Fruit fly (Drosophila melanogaster): ENCODE data around the gene CG11585.
A peak's percentile ranks its signal among the peaks of the same experiment; 100 is the strongest.

The CG11585 gene

DNA sequence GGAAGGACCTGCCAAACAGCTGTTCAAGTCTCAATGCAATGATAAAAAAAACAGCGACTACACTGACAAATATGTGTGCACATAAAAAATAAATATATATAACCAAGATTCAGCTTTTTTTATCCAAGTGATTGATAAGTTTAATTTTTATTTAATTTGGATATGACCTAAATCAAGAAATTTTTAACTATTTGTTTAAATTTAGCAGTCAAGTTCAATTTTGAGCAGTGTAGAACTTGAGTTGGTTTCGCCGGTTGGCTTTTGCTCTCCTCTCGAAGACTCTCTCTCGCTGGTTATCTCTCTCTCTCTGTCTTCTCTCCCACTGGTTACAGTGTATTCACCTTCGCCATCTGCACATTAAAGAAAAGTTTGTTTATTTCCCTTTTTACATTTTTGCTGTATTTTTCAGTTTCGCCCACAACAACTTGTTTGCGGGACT lies 28.7 kb downstream of the CG11585 start (continued):
- no peak for TF ChIP-seq hbn (GFP tag; IDR thresholded peaks at IDR 0.05; ENCODE audit: partially characterized antibody)
- peak; percentile 81 for TF ChIP-seq HHEX (GFP tag; optimal IDR thresholded peaks at IDR 0.05)
- peak; percentile 92 for TF ChIP-seq CG2712 (tag; optimal IDR thresholded peaks at IDR 0.05)
- no peak for TF ChIP-seq HLHmδ (GFP tag; optimal IDR thresholded peaks at IDR 0.05)
- peak; percentile 81 for TF ChIP-seq CG12104 (GFP tag; optimal IDR thresholded peaks at IDR 0.05)
- peak; percentile 61 for TF ChIP-seq E2f2 (GFP tag; IDR thresholded peaks at IDR 0.05)
- peak; percentile 72 for TF ChIP-seq CG16815 (GFP tag; optimal IDR thresholded peaks at IDR 0.05)
- TF ChIP-seq CG13624 (GFP tag; optimal IDR thresholded peaks at IDR 0.05): peak; percentile 44
- TF ChIP-seq CG14965 (GFP tag; optimal IDR thresholded peaks at IDR 0.05; ENCODE audit: borderline replicate concordance): no peak
- TF ChIP-seq chm (GFP tag; IDR thresholded peaks at IDR 0.05): peak; percentile 76; the same call in 1 of the 2 replicates
- peak; percentile 82 for TF ChIP-seq slou (GFP tag; optimal IDR thresholded peaks at IDR 0.05)
- peak; percentile 41 for TF ChIP-seq CG7928 (GFP tag; optimal IDR thresholded peaks at IDR 0.05)
- peak; percentile 34 for TF ChIP-seq btn (GFP tag; optimal IDR thresholded peaks at IDR 0.05)
- TF ChIP-seq CG1024 (GFP tag; IDR thresholded peaks at IDR 0.05): peak; percentile 72
- TF ChIP-seq fd96Cb (tag; optimal IDR thresholded peaks at IDR 0.05): peak; percentile 89
- TF ChIP-seq CG10654 (GFP tag; optimal IDR thresholded peaks at IDR 0.05): peak; percentile 78
- peak; percentile 85 for TF ChIP-seq CG10267 (tag; optimal IDR thresholded peaks at IDR 0.05)
- TF ChIP-seq tx (GFP tag; optimal IDR thresholded peaks at IDR 0.05): peak; percentile 41
- TF ChIP-seq Dfd (GFP tag; optimal IDR thresholded peaks at IDR 0.05): no peak
- TF ChIP-seq Tbp (GFP tag; optimal IDR thresholded peaks at IDR 0.05): no peak
- TF ChIP-seq CG11456 (GFP tag; IDR thresholded peaks at IDR 0.05): peak; percentile 81
- peak; percentile 82 for TF ChIP-seq ara (GFP tag; IDR thresholded peaks at IDR 0.05)
- TF ChIP-seq trem (tag; optimal IDR thresholded peaks at IDR 0.05): peak; percentile 82
- peak; percentile 61 for TF ChIP-seq CG1647 (GFP tag; optimal IDR thresholded peaks at IDR 0.05)
- peak; percentile 94 for TF ChIP-seq vvl (GFP tag; IDR thresholded peaks at IDR 0.05)
- peak; percentile 92 for TF ChIP-seq Rfx (GFP tag; IDR thresholded peaks at IDR 0.05)
- TF ChIP-seq cato (GFP tag; optimal IDR thresholded peaks at IDR 0.05; ENCODE audit: borderline replicate concordance): peak; percentile 55
- TF ChIP-seq CG8765 (GFP tag; IDR thresholded peaks at IDR 0.05): peak; percentile 62
- TF ChIP-seq Trl (optimal IDR thresholded peaks at IDR 0.05): peak; percentile 70 to 76
- peak; percentile 37 for TF ChIP-seq Trl (GFP tag; optimal IDR thresholded peaks at IDR 0.05)
- TF ChIP-seq ab (GFP tag; optimal IDR thresholded peaks at IDR 0.05): peak; percentile 10
- peak; percentile 67 for TF ChIP-seq Deaf1 (tag; optimal IDR thresholded peaks at IDR 0.05)
- peak; percentile 80 for TF ChIP-seq CG10462 (GFP tag; optimal IDR thresholded peaks at IDR 0.05)
- TF ChIP-seq H2.0 (GFP tag; IDR thresholded peaks at IDR 0.05): peak; percentile 88
- peak; percentile 97 for TF ChIP-seq Drgx (GFP tag; IDR thresholded peaks at IDR 0.05)
- TF ChIP-seq CG30403 (GFP tag; optimal IDR thresholded peaks at IDR 0.05): peak; percentile 91
- peak; percentile 72; the same call in 2 of the 3 replicates for TF ChIP-seq CG7357 (GFP tag; IDR thresholded peaks at IDR 0.05)
- peak; percentile 69 for TF ChIP-seq pum (GFP tag; optimal IDR thresholded peaks at IDR 0.05)
- no peak for TF ChIP-seq CG16813 (GFP tag; IDR thresholded peaks at IDR 0.05; ENCODE audit: partially characterized antibody)
- peak; percentile 74 to 77 for TF ChIP-seq Pdp1 (GFP tag; optimal IDR thresholded peaks at IDR 0.05)
- TF ChIP-seq CG4730 (GFP tag; IDR thresholded peaks at IDR 0.05): peak; percentile 70
- peak; percentile 81 for TF ChIP-seq CG6175 (GFP tag; IDR thresholded peaks at IDR 0.05)
- peak; percentile 93 for TF ChIP-seq PHDP (tag; optimal IDR thresholded peaks at IDR 0.05)
- no peak for TF ChIP-seq sna (GFP tag; IDR thresholded peaks at IDR 0.05; ENCODE audit: partially characterized antibody)
- no peak for TF ChIP-seq Lim3 (GFP tag; IDR thresholded peaks at IDR 0.05)
- peak; percentile 87 for TF ChIP-seq bcd (GFP tag; optimal IDR thresholded peaks at IDR 0.05)
- peak; percentile 80 for TF ChIP-seq CG15011 (GFP tag; optimal IDR thresholded peaks at IDR 0.05)
- TF ChIP-seq tio (GFP tag; optimal IDR thresholded peaks at IDR 0.05): peak; percentile 78
- TF ChIP-seq CG13296 (GFP tag; optimal IDR thresholded peaks at IDR 0.05): peak; percentile 84
- TF ChIP-seq Dip2 (GFP tag; IDR thresholded peaks at IDR 0.05): no peak
- no peak for TF ChIP-seq aop (GFP tag; IDR thresholded peaks at IDR 0.05)
- peak; percentile 85 for TF ChIP-seq CG32772 (GFP tag; IDR thresholded peaks at IDR 0.05)
